Fruit fly (Drosophila melanogaster) whole organism, adult: ENCODE measurements around the gene bsf.

Experiments
- CG12768 ChIP-seq: fragments of 200-800 bp; sonication (Bioruptor generic); optimal IDR thresholded peaks from 2 replicates; lab custom pipeline; 2017; ENCODE audit warnings: missing biosample characterization, missing genetic modification characterization, mild to moderate bottlenecking, moderate library complexity, missing genetic modification reagents
- CG33017 ChIP-seq: fragments of 200-800 bp; sonication (Bioruptor generic); optimal IDR thresholded peaks from 2 replicates; lab custom pipeline; 2018; ENCODE audit warnings: missing biosample characterization, mild to moderate bottlenecking, missing genetic modification characterization, moderate library complexity
- Crg-1 ChIP-seq: fragments of 200-800 bp; sonication (Bioruptor generic); optimal IDR thresholded peaks from 2 replicates; lab custom pipeline; 2016; ENCODE audit warnings: missing biosample characterization, missing genetic modification characterization
- Mnt ChIP-seq: fragments of 200-800 bp; sonication (Bioruptor generic); optimal IDR thresholded peaks from 2 replicates; lab custom pipeline; 2016; ENCODE audit warnings: missing biosample characterization, mild to moderate bottlenecking, missing genetic modification characterization

DNA sequence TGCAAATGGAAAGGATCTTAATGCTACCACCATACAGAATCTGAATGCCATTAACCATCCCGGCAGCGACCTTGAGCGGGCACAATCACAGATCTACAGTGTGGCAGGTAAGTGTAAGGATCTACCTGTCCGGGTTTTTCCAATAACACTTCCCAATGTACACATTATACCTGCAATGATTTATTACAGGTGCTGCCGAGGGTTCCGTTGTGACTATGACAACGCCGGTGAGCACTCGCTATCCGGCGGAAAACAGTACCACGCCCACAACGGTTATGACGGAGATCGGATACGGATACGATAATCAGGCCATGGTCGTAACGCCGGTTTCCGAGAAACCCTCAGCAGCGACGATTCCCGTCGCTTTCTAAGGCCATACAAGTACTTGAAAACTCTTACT lies 32.4 kb upstream of the bsf start:
- no peak for TF ChIP-seq CG12768 (GFP tag; lab: Kevin White, UChicago)
- no peak for TF ChIP-seq Mnt
- no peak for TF ChIP-seq CG33017
- no peak for TF ChIP-seq Crg-1 (GFP tag; lab: Kevin White, UChicago)
